Fruit fly (Drosophila melanogaster) whole organism, pupa: ENCODE data around the gene CG8543.

Source experiments
- CG10348 ChIP-seq: fragments of 200-800 bp; sonication (Bioruptor generic); IDR thresholded peaks from 2 replicates; pipeline ENCODE4 v1.3.6; 2022; ENCODE audit warnings: missing biosample characterization, missing genetic modification characterization
- CG12605 ChIP-seq: fragments of 200-800 bp; sonication (Bioruptor generic); IDR thresholded peaks from 2 replicates; pipeline ENCODE4 v1.3.6; 2022; ENCODE audit warnings: missing biosample characterization, missing genetic modification characterization
- CG13204 ChIP-seq: fragments of 200-800 bp; sonication (Bioruptor generic); optimal IDR thresholded peaks from 2 replicates; lab custom pipeline; 2018; ENCODE audit warnings: missing biosample characterization, mild to moderate bottlenecking, missing genetic modification characterization, moderate library complexity
- CG14655 ChIP-seq: fragments of 200-800 bp; sonication (Bioruptor generic); optimal IDR thresholded peaks from 3 replicates; lab custom pipeline; 2017; ENCODE audit warnings: mild to moderate bottlenecking, missing biosample characterization, missing genetic modification reagents, missing genetic modification characterization
- CG15710 ChIP-seq: fragments of 200-800 bp; sonication (Bioruptor generic); optimal IDR thresholded peaks from 2 replicates; lab custom pipeline; 2018; ENCODE audit warnings: missing biosample characterization, mild to moderate bottlenecking, missing genetic modification characterization, moderate library complexity
- CG17806 ChIP-seq: fragments of 200-800 bp; sonication (Bioruptor generic); optimal IDR thresholded peaks from 2 replicates; lab custom pipeline; 2018; ENCODE audit warnings: missing biosample characterization, mild to moderate bottlenecking, missing genetic modification characterization, moderate library complexity
- CG32121 ChIP-seq: fragments of 200-800 bp; sonication (Bioruptor generic); IDR thresholded peaks from 2 replicates; pipeline ENCODE4 v1.3.6; 2022; ENCODE audit warnings: missing biosample characterization, missing genetic modification characterization
- CG34367 ChIP-seq: fragments of 200-800 bp; sonication (Bioruptor generic); optimal IDR thresholded peaks from 2 replicates; lab custom pipeline; 2018; ENCODE audit warnings: missing biosample characterization, mild to moderate bottlenecking, missing genetic modification characterization
- CG4496 ChIP-seq: fragments of 200-800 bp; sonication (Bioruptor generic); IDR thresholded peaks from 3 replicates; pipeline ENCODE4 v1.3.6; 2022; ENCODE audit warnings: missing biosample characterization, missing genetic modification characterization
- CG8159 ChIP-seq: fragments of 200-800 bp; sonication (Bioruptor generic); optimal IDR thresholded peaks from 3 replicates; lab custom pipeline; 2018; ENCODE audit warnings: missing biosample characterization, mild to moderate bottlenecking, missing genetic modification characterization, moderate library complexity
- CG8301 ChIP-seq: fragments of 200-800 bp; sonication (Bioruptor generic); optimal IDR thresholded peaks from 2 replicates; lab custom pipeline; 2018; ENCODE audit warnings: missing biosample characterization, mild to moderate bottlenecking, missing genetic modification characterization
- CG9948 ChIP-seq: fragments of 200-800 bp; sonication (Bioruptor generic); optimal IDR thresholded peaks from 2 replicates; lab custom pipeline; 2018; ENCODE audit warnings: missing biosample characterization, mild to moderate bottlenecking, missing genetic modification characterization, moderate library complexity
- D1 ChIP-seq: fragments of 200-800 bp; sonication (Bioruptor generic); optimal IDR thresholded peaks from 2 replicates; lab custom pipeline; 2018; ENCODE audit warnings: missing biosample characterization, mild to moderate bottlenecking, missing genetic modification characterization, moderate library complexity
- EcR ChIP-seq: fragments of 200-800 bp; sonication (Bioruptor generic); optimal IDR thresholded peaks from 3 replicates; lab custom pipeline; 2019; ENCODE audit warnings: missing biosample characterization, missing genetic modification characterization, mild to moderate bottlenecking, moderate library complexity, missing genetic modification reagents
- Ets98B ChIP-seq: fragments of 200-800 bp; sonication (Bioruptor generic); IDR thresholded peaks from 2 replicates; pipeline ENCODE4 v1.3.6; 2022; ENCODE audit warnings: missing biosample characterization, missing genetic modification characterization
- Pif1A ChIP-seq: fragments of 200-800 bp; sonication (Bioruptor generic); optimal IDR thresholded peaks from 3 replicates; lab custom pipeline; 2016; ENCODE audit warnings: missing biosample characterization, missing genetic modification characterization
- Pif1B ChIP-seq: fragments of 200-800 bp; sonication (Bioruptor generic); optimal IDR thresholded peaks from 3 replicates; lab custom pipeline; 2016; ENCODE audit warnings: missing biosample characterization, missing genetic modification characterization
- Snoo ChIP-seq: fragments of 200-800 bp; sonication (Bioruptor generic); optimal IDR thresholded peaks from 3 replicates; lab custom pipeline; 2017; ENCODE audit warnings: missing biosample characterization, mild to moderate bottlenecking, missing genetic modification characterization, inconsistent platforms
- fd96Ca ChIP-seq: fragments of 200-800 bp; sonication (Bioruptor generic); IDR thresholded peaks from 3 replicates; pipeline ENCODE4 v1.3.6; 2022; ENCODE audit warnings: missing biosample characterization, missing genetic modification characterization
- gl ChIP-seq: fragments of 200-800 bp; sonication (Bioruptor generic); optimal IDR thresholded peaks from 2 replicates; lab custom pipeline; 2018; ENCODE audit warnings: missing biosample characterization, mild to moderate bottlenecking, missing genetic modification characterization
- rn ChIP-seq: fragments of 200-800 bp; sonication (Bioruptor generic); IDR thresholded peaks from 2 replicates; pipeline ENCODE4 v1.3.6; 2022; ENCODE audit warnings: missing biosample characterization, missing genetic modification characterization

The CG8543 gene

DNA sequence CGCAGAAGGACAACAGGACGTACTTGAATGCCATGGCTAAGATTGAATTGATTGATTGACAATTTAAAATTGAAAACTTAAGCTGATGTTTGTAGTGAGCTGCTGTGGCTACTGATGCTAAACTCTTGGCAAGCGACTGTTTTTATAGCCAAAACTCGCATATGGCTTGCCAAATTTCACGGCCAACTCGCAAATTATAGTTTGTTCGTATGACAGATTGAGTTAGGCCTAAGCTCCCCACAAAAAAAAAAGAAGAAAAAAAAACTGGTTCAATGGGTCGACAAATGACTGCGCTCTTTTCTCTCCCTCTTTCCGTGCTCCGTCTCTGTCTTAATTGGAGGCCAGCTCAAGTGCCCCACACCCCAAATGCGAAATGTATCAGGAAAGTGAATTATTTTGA lies at the start of gene CG8543:
CG8543 (minus strand) TSS at position 101 of the 400 bp plus-strand sequence.
- TF ChIP-seq D1 (tag; lab: Kevin White, UChicago) = no peak
- no peak for TF ChIP-seq CG14655
- TF ChIP-seq CG15710 (tag; lab: Kevin White, UChicago) = no peak
- TF ChIP-seq CG8159 = no peak
- no peak for TF ChIP-seq rn (GFP tag; lab: Robert Waterston, UW)
- TF ChIP-seq Pif1A (GFP tag; lab: Kevin White, UChicago) = no peak
- no peak for TF ChIP-seq CG32121 (GFP tag; lab: Robert Waterston, UW)
- TF ChIP-seq Ets98B (GFP tag; lab: Robert Waterston, UW) = no peak
- TF ChIP-seq gl (tag; lab: Kevin White, UChicago) = no peak
- TF ChIP-seq CG13204 (GFP tag; lab: Kevin White, UChicago) = no peak
- no peak for TF ChIP-seq CG10348 (GFP tag; lab: Robert Waterston, UW)
- no peak for TF ChIP-seq CG17806 (tag; lab: Kevin White, UChicago)
- TF ChIP-seq CG4496 (GFP tag; lab: Robert Waterston, UW) = no peak
- no peak for TF ChIP-seq CG9948
- no peak for TF ChIP-seq CG34367 (tag; lab: Kevin White, UChicago)
- TF ChIP-seq CG8301 = no peak

DNA sequence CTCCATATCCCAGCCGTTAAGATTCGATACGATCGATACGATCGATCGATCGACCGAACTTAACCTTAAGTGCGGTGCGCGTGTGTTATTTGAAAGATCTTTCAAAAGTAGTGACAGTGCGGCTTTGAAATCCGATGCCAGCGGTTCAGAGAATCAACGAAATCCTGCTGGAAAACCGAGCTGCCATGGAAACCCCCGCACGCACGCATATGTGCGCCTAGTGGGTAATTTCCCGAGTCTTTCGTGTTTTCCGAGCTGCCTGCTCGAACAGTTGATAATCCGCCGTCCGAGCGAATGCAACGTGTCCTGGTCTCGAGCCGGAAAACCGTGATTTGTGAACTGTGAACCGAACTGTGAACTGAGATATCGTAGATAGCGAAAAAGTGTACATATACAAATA lies 49.1 kb upstream of the CG8543 start:
- TF ChIP-seq gl (tag; lab: Kevin White, UChicago) (no peak), CG32121 (GFP tag; lab: Robert Waterston, UW) (no peak), CG17806 (tag; lab: Kevin White, UChicago) (no peak)

DNA sequence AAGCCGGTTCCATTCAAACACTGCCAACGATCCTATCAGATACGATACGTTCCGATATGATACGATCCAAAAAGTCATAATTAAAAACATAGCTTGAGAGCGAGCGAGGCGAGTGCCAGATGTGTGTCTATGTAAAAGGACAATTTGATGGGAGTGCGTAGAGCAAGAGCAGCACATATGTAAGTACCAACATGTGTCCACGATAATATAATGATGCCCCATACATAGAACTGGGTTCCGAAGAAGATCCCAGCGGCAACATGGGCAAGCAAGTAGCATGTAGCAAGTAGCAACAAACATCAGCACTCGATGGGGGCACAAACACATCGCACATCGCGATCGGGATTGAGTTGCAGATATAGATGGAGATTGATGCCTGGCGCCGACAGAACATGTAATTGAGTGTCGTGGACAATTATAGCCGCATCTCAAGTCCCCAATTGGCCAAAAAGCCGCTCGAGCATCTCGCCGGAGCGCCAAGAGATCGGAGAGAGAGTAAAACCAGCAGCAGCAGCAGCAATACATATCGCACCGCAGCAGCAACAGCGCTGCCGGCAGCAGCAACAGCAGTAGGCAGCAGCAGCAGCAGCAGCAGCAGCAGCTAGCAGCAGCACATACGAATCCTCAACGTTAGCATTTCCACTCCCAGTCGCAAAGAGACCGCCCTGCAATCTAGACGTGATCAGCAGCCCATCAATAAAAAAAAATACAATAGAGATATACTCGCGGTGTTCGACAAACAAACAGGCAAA lies 48.4 kb upstream of the CG8543 start, which contains the start of gene ltl:
ltl (plus strand) TSS at position 647 of the 752 bp plus-strand sequence.
- TF ChIP-seq Pif1B (GFP tag; lab: Kevin White, UChicago) (peak; percentile 1), fd96Ca (GFP tag; lab: Robert Waterston, UW) (no peak), CG14655 (no peak)

DNA sequence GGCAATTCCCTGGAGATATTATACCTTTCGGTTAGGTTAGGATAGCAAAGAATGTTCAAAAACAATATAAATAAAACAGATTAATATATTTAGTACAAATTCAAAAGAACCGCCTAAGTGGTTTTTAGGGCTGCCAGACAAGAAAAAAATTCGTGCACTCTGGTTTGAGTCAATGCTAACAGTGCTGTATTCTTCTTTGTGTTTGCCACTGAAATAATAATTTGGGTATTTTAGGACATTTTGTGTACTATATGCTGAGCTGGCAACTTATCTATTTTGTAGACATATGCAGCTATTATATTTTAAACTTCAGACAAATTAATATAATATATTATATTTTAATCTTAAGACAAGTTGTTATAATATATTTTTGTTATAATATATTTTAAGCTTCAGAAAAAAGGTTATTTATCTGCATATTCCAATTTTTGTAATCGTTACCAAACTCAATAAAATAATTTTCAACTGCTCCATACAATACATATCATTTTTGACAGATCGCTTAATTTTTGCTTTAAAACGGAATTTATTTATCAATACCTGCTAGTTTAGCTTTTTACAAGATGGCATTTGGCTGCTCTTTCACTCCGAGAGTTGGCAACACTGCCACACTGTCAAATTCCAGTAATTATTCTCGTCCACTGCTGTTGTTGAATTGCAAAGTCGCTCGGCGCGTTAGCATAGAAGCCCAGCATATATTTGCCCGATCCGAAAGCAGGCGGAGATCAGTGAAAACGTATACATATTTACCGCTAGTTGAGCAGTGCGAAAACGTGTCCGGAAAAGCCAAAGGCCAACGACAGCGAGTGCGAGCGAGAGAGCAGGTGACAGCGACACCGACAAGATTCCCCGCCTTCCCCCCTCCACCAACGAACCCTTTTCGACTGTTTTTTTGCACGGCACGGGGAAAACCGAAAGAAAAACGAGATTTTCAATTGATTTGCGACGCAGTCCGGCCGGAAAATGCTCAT lies 40.6 kb upstream of the CG8543 start, which contains the start of gene CG7546:
CG7546 (plus strand) TSS at position 573 of the 971 bp plus-strand sequence.
- TF ChIP-seq CG32121 (GFP tag; lab: Robert Waterston, UW) (no peak), CG8159 (peak; percentile 56), CG12605 (no peak), Pif1A (GFP tag; lab: Kevin White, UChicago) (no peak), fd96Ca (GFP tag; lab: Robert Waterston, UW) (peak; percentile 13; the same call in 1 of the 3 replicates), CG10348 (GFP tag; lab: Robert Waterston, UW) (no peak), gl (tag; lab: Kevin White, UChicago) (no peak), Ets98B (GFP tag; lab: Robert Waterston, UW) (no peak), CG13204 (GFP tag; lab: Kevin White, UChicago) (peak; percentile 26), CG34367 (tag; lab: Kevin White, UChicago) (no peak), Pif1B (GFP tag; lab: Kevin White, UChicago) (no peak), Snoo (tag; lab: Kevin White, UChicago) (no peak), CG14655 (no peak), rn (GFP tag; lab: Robert Waterston, UW) (no peak), EcR (GFP tag; lab: Kevin White, UChicago) (peak; percentile 56), CG4496 (GFP tag; lab: Robert Waterston, UW) (0 out of 3 replicates have a peak, but pooled peaks have one; percentile 26), CG17806 (tag; lab: Kevin White, UChicago) (no peak), CG9948 (no peak), CG8301 (no peak), D1 (tag; lab: Kevin White, UChicago) (no peak), CG15710 (tag; lab: Kevin White, UChicago) (peak; percentile 38)
- TF ChIP-seq, all 21 proteins: peak for 6

DNA sequence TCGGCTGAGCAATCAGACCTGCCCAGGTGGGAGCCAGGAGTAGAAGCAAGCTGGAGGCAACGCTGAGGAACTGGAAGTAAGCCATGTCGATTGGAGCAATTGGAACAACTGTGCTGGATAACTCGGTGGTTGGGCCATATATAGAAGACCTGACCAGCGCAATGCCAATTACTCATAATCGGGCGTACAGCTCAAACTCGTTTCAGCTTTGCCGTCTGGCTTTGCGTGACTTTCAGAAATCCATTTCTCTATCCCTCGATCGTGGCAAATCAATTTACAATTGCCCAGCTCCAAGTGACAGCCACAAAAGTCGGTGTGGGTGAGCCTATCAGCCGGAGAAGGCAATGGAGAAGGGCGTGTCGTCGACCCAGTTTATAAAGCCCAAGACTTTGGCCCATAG lies 36.0 kb upstream of the CG8543 start, which contains the start of gene CG7548:
CG7548 (minus strand) TSS at position 101 of the 400 bp plus-strand sequence.
- TF ChIP-seq CG14655 (no peak), EcR (GFP tag; lab: Kevin White, UChicago) (no peak), CG8301 (no peak), Ets98B (GFP tag; lab: Robert Waterston, UW) (no peak), CG8159 (no peak), Pif1A (GFP tag; lab: Kevin White, UChicago) (no peak), CG4496 (GFP tag; lab: Robert Waterston, UW) (no peak), CG12605 (no peak), CG32121 (GFP tag; lab: Robert Waterston, UW) (no peak), CG13204 (GFP tag; lab: Kevin White, UChicago) (no peak), CG9948 (no peak), CG10348 (GFP tag; lab: Robert Waterston, UW) (no peak), CG15710 (tag; lab: Kevin White, UChicago) (no peak), CG17806 (tag; lab: Kevin White, UChicago) (no peak), Snoo (tag; lab: Kevin White, UChicago) (no peak), D1 (tag; lab: Kevin White, UChicago) (no peak), fd96Ca (GFP tag; lab: Robert Waterston, UW) (no peak), rn (GFP tag; lab: Robert Waterston, UW) (no peak)
